Fruit fly (Drosophila melanogaster): ENCODE measurements around the gene JMJD6.

The JMJD6 gene

dm6 chr3R:22362218-22362907 is at the start of gene JMJD6, which contains the start of the genes CG7071 and Muted (continued):
- TF ChIP-seq so (GFP tag; IDR thresholded peaks at IDR 0.05) (peak; percentile 90), HmgD (GFP tag; optimal IDR thresholded peaks at IDR 0.05) (peak; percentile 78), btn (GFP tag; optimal IDR thresholded peaks at IDR 0.05) (peak; percentile 15), lola (GFP tag; optimal IDR thresholded peaks at IDR 0.05) (peak in 1 of 3 experiments; percentile 88), lov (optimal IDR thresholded peaks at IDR 0.05) (no peak), lov (GFP tag; IDR thresholded peaks at IDR 0.05) (peak; percentile 87; the same call in 2 of the 3 replicates), Ets65A (GFP tag) (peak; percentile 98), Med (GFP tag) (peak; percentile 98), disco-r (GFP tag; optimal IDR thresholded peaks at IDR 0.05) (peak; percentile 76), CG3163 (GFP tag; optimal IDR thresholded peaks at IDR 0.05) (peak; percentile 33), ewg (GFP tag; optimal IDR thresholded peaks at IDR 0.05) (peak; percentile 80), ash1 (GFP tag; optimal IDR thresholded peaks at IDR 0.05) (peak; percentile 44), CG8765 (GFP tag; IDR thresholded peaks at IDR 0.05) (peak; percentile 90), Eip74EF (GFP tag; optimal IDR thresholded peaks at IDR 0.05) (peak in 1 of 2 experiments; percentile 62), Elba2 (GFP tag; optimal IDR thresholded peaks at IDR 0.05) (peak; percentile 78), CG6765 (GFP tag; optimal IDR thresholded peaks at IDR 0.05) (peak; percentile 81), CG8478 (optimal IDR thresholded peaks at IDR 0.05) (no peak), dmrt99B (tag; optimal IDR thresholded peaks at IDR 0.05) (peak; percentile 78), tgo (GFP tag; IDR thresholded peaks at IDR 0.05) (peak; percentile 87), crol (GFP tag; IDR thresholded peaks at IDR 0.05) (no peak), CG2199 (GFP tag; IDR thresholded peaks at IDR 0.05) (0 out of 3 replicates have a peak, but pooled peaks have one; percentile 62), Blimp-1 (GFP tag; optimal IDR thresholded peaks at IDR 0.05) (peak; percentile 87), CG8944 (GFP tag; optimal IDR thresholded peaks at IDR 0.05) (peak; percentile 85), slou (GFP tag; optimal IDR thresholded peaks at IDR 0.05) (peak; percentile 88), Dad (GFP tag; optimal IDR thresholded peaks at IDR 0.05) (peak; percentile 74), Ravus (GFP tag; IDR thresholded peaks at IDR 0.05) (peak; percentile 53), fu2 (GFP tag; optimal IDR thresholded peaks at IDR 0.05) (peak; percentile 85), CG3281 (GFP tag; optimal IDR thresholded peaks at IDR 0.05) (peak; percentile 92), prd (optimal IDR thresholded peaks at IDR 0.05) (no peak), prd (GFP tag; IDR thresholded peaks at IDR 0.05) (peak; percentile 96), mirr (GFP tag; optimal IDR thresholded peaks at IDR 0.05) (peak; percentile 75), D19A (tag; optimal IDR thresholded peaks at IDR 0.05) (peak; percentile 70), CG32772 (GFP tag; IDR thresholded peaks at IDR 0.05) (peak; percentile 86), lilli (GFP tag; optimal IDR thresholded peaks at IDR 0.05) (peak; percentile 97), CG3995 (GFP tag; optimal IDR thresholded peaks at IDR 0.05) (peak; percentile 71), Scr (GFP tag; IDR thresholded peaks at IDR 0.05; ENCODE audit: partially characterized antibody) (peak; percentile 89), Side (GFP tag; optimal IDR thresholded peaks at IDR 0.05) (peak; percentile 79), PHDP (tag; optimal IDR thresholded peaks at IDR 0.05) (peak; percentile 92), Mad (GFP tag; optimal IDR thresholded peaks at IDR 0.05) (peak; percentile 83), danr (GFP tag; IDR thresholded peaks at IDR 0.05) (peak; percentile 84), row (GFP tag; IDR thresholded peaks at IDR 0.05) (peak; percentile 98), NfI (GFP tag; optimal IDR thresholded peaks at IDR 0.05) (peak; percentile 95), Meics (GFP tag; optimal IDR thresholded peaks at IDR 0.05) (peak; percentile 90), Tbp (GFP tag; optimal IDR thresholded peaks at IDR 0.05) (peak; percentile 42), gem (tag; optimal IDR thresholded peaks at IDR 0.05) (peak; percentile 95), CG4282 (GFP tag; optimal IDR thresholded peaks at IDR 0.05) (peak; percentile 88), E2f2 (GFP tag; IDR thresholded peaks at IDR 0.05) (peak; percentile 79), jigr1 (GFP tag; IDR thresholded peaks at IDR 0.05) (peak; percentile 79), Xrp1 (GFP tag; IDR thresholded peaks at IDR 0.05) (peak; percentile 94), CG10654 (GFP tag; optimal IDR thresholded peaks at IDR 0.05) (peak; percentile 86), CG8924 (tag; optimal IDR thresholded peaks at IDR 0.05) (peak; percentile 82)

Measured in whole organism, embryonic.